Worm (Caenorhabditis elegans) whole organism, midembryonic: ENCODE data around the gene jamp-1.

Experiments used
- T22C8.4 ChIP-seq: fragments of 200-800 bp; sonication (Bioruptor generic); IDR thresholded peaks from 2 replicates; pipeline ENCODE4 v1.3.6; 2022; ENCODE audit warnings: missing genetic modification characterization, missing compliant biosample characterization
- cog-1 ChIP-seq: sonication (generic microtip); optimal IDR thresholded peaks from 2 replicates; lab custom pipeline; 2016; ENCODE audit warnings: missing genetic modification characterization, missing compliant biosample characterization
- flt-1 ChIP-seq: fragments of 200-800 bp; sonication (Bioruptor generic); IDR thresholded peaks from 2 replicates; pipeline ENCODE4 v1.3.6; 2022; ENCODE audit warnings: missing genetic modification characterization, missing compliant biosample characterization
- klf-2 ChIP-seq: fragments of 200-800 bp; sonication (Bioruptor generic); conservative IDR thresholded peaks from 2 replicates; pipeline ENCODE4 v1.3.6; 2022; ENCODE audit warnings: missing genetic modification reagents, missing genetic modification characterization, missing compliant biosample characterization
- tab-1 ChIP-seq: fragments of 200-800 bp; sonication (Bioruptor generic); IDR thresholded peaks from 2 replicates; pipeline ENCODE4 v1.3.6; 2022; ENCODE audit warnings: missing genetic modification characterization, missing compliant biosample characterization
- ztf-23 ChIP-seq: fragments of 200-800 bp; sonication (Bioruptor generic); IDR thresholded peaks from 2 replicates; pipeline ENCODE4 v1.3.6; 2022; ENCODE audit warnings: missing genetic modification reagents, missing genetic modification characterization, missing compliant biosample characterization
- ztf-29 ChIP-seq: fragments of 200-800 bp; sonication (Bioruptor generic); IDR thresholded peaks from 2 replicates; pipeline ENCODE4 v1.3.6; 2022; ENCODE audit warnings: missing genetic modification reagents, missing genetic modification characterization, missing compliant biosample characterization

DNA sequence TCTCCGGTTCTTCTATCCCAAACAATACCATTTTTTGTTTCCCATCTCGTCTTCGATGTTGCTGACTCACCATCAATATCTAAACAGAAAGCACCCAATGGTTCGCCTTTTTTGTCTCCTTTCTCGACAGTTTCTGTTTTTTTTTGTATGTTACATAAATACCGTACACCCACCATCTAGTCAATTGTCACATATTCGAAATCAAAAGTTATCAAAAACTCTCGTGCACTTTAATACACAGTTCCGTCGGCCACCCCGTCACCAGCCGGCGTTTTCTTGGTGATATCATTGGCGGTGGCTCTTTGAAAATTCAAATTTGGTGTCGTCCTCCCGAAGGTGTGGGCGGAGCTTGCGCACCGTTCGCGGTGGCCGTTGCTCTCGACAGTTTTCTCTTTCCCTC, 43.1 kb downstream of the jamp-1 start:
- no peak for TF ChIP-seq flt-1 (GFP tag; lab: Robert Waterston, UW)
- no peak for TF ChIP-seq ztf-23 (GFP tag; lab: Robert Waterston, UW)
- no peak for TF ChIP-seq ztf-29 (GFP tag; lab: Robert Waterston, UW)
- no peak for TF ChIP-seq T22C8.4
- TF ChIP-seq tab-1, result no peak
- no peak for TF ChIP-seq cog-1 (tag; lab: Kevin White, UChicago)
- TF ChIP-seq klf-2 (GFP tag; lab: Robert Waterston, UW), result no peak
